Worm (Caenorhabditis elegans): Measurements from ENCODE around the gene arl-5.

arl-5 gene

ce11 chrIII:9807560-9808046 is 15.4 kb upstream of the arl-5 start (continued):
- TF ChIP-seq unc-130 (tag; optimal IDR thresholded peaks at IDR 0.05), result no peak
- peak; percentile 43 for TF ChIP-seq nhr-90 (tag; optimal IDR thresholded peaks at IDR 0.05; ENCODE audit: poor library complexity)
- TF ChIP-seq isw-1 (GFP tag; IDR thresholded peaks at IDR 0.05), result no peak
- peak; percentile 67 for TF ChIP-seq blmp-1 (tag; optimal IDR thresholded peaks at IDR 0.05)
- TF ChIP-seq fkh-10 (GFP tag; optimal IDR thresholded peaks at IDR 0.05), result no peak
- peak; percentile 58 for TF ChIP-seq vab-15 (tag; optimal IDR thresholded peaks at IDR 0.05)
- no peak for TF ChIP-seq alr-1 (tag; optimal IDR thresholded peaks at IDR 0.05; ENCODE audit: borderline replicate concordance)
- no peak for TF ChIP-seq sup-37 (GFP tag; optimal IDR thresholded peaks at IDR 0.05)
- no peak for TF ChIP-seq efl-3 (GFP tag; optimal IDR thresholded peaks at IDR 0.05)
- no peak for TF ChIP-seq ceh-90 (tag; optimal IDR thresholded peaks at IDR 0.05)
- TF ChIP-seq jun-1 (tag; optimal IDR thresholded peaks at IDR 0.05), result peak; percentile 4
- TF ChIP-seq nhr-77 (tag; optimal IDR thresholded peaks at IDR 0.05), result no peak
- no peak for TF ChIP-seq nhr-237 (tag; optimal IDR thresholded peaks at IDR 0.05)
- TF ChIP-seq C16A3.4 (tag; optimal IDR thresholded peaks at IDR 0.05), result no peak
- TF ChIP-seq Y116A8C.19 (tag; optimal IDR thresholded peaks at IDR 0.05; ENCODE audit: borderline replicate concordance), result no peak
- TF ChIP-seq mdl-1 (tag; optimal IDR thresholded peaks at IDR 0.05), result peak in 1 of 2 experiments; percentile 66
- TF ChIP-seq lin-14 (GFP tag; optimal IDR thresholded peaks at IDR 0.05), result peak; percentile 28
- no peak for TF ChIP-seq nhr-76 (tag; optimal IDR thresholded peaks at IDR 0.05)
- TF ChIP-seq snpc-4 (tag; optimal IDR thresholded peaks at IDR 0.05), result no peak
- TF ChIP-seq nhr-84 (tag; optimal IDR thresholded peaks at IDR 0.05), result no peak
- no peak for TF ChIP-seq dsc-1 (tag; optimal IDR thresholded peaks at IDR 0.05)
- TF ChIP-seq lin-15B (tag; optimal IDR thresholded peaks at IDR 0.05), result no peak
- TF ChIP-seq fkh-8 (tag; optimal IDR thresholded peaks at IDR 0.05), result no peak
- TF ChIP-seq ama-1 (optimal IDR thresholded peaks at IDR 0.05), result peak; percentile 58
- TF ChIP-seq ztf-11 (tag; optimal IDR thresholded peaks at IDR 0.05), result no peak
- peak; percentile 21 for TF ChIP-seq rnt-1 (tag; optimal IDR thresholded peaks at IDR 0.05)
- TF ChIP-seq tbx-2 (tag; optimal IDR thresholded peaks at IDR 0.05), result no peak
- peak; percentile 59 for TF ChIP-seq elt-2 (tag; optimal IDR thresholded peaks at IDR 0.05)
- TF ChIP-seq elt-3 (tag; optimal IDR thresholded peaks at IDR 0.05), result peak in 2 of 6 experiments; percentile 36 to 75
- TF ChIP-seq hpl-2 (GFP tag; optimal IDR thresholded peaks at IDR 0.05), result no peak
- no peak for TF ChIP-seq fos-1 (tag; optimal IDR thresholded peaks at IDR 0.05)

ce11 chrIII:9808179-9808578 is 14.9 kb upstream of the arl-5 start, which contains the start of gene gtap-2:
Gene gtap-2 (plus strand): TSS chrIII:9808544.
- TF ChIP-seq lin-14 (GFP tag; optimal IDR thresholded peaks at IDR 0.05) (peak; percentile 21), dpl-1 (GFP tag; optimal IDR thresholded peaks at IDR 0.05) (peak in 1 of 3 experiments; percentile 37), lir-3 (tag; optimal IDR thresholded peaks at IDR 0.05; ENCODE audit: poor library complexity) (peak; percentile 25), egl-13 (tag; optimal IDR thresholded peaks at IDR 0.05) (peak; percentile 32), sox-4 (tag; optimal IDR thresholded peaks at IDR 0.05) (peak; percentile 1), nhr-71 (tag; optimal IDR thresholded peaks at IDR 0.05) (peak; percentile 20), pqm-1 (tag; optimal IDR thresholded peaks at IDR 0.05) (no peak), unc-98 (GFP tag; IDR thresholded peaks at IDR 0.05) (peak; percentile 38; the same call in 1 of the 2 replicates), fkh-8 (tag; optimal IDR thresholded peaks at IDR 0.05) (peak; percentile 47), lsy-2 (tag; optimal IDR thresholded peaks at IDR 0.05) (peak; percentile 44 to 83), isw-1 (GFP tag; IDR thresholded peaks at IDR 0.05) (peak; percentile 18; the same call in 1 of the 2 replicates), skn-1 (tag; optimal IDR thresholded peaks at IDR 0.05) (peak; percentile 33), nhr-76 (tag; optimal IDR thresholded peaks at IDR 0.05) (no peak), lin-35 (GFP tag; optimal IDR thresholded peaks at IDR 0.05) (peak; percentile 8 to 29), nhr-20 (tag; optimal IDR thresholded peaks at IDR 0.05) (peak; percentile 12), zag-1 (tag; optimal IDR thresholded peaks at IDR 0.05) (no peak), C04F5.9 (tag; optimal IDR thresholded peaks at IDR 0.05) (peak; percentile 14), dsc-1 (tag; optimal IDR thresholded peaks at IDR 0.05) (peak; percentile 14), blmp-1 (tag; optimal IDR thresholded peaks at IDR 0.05) (no peak), aha-1 (tag; optimal IDR thresholded peaks at IDR 0.05) (no peak), unc-30 (tag; optimal IDR thresholded peaks at IDR 0.05) (no peak), ceh-90 (tag; optimal IDR thresholded peaks at IDR 0.05) (peak; percentile 55), Y116A8C.19 (tag; optimal IDR thresholded peaks at IDR 0.05; ENCODE audit: borderline replicate concordance) (no peak), snpc-4 (tag; optimal IDR thresholded peaks at IDR 0.05) (peak; percentile 34), fkh-10 (GFP tag; optimal IDR thresholded peaks at IDR 0.05) (no peak), C16A3.4 (tag; optimal IDR thresholded peaks at IDR 0.05) (peak; percentile 45), pax-3 (tag; optimal IDR thresholded peaks at IDR 0.05) (peak; percentile 61), efl-1 (optimal IDR thresholded peaks at IDR 0.05) (peak; percentile 17 to 27), efl-1 (GFP tag; optimal IDR thresholded peaks at IDR 0.05 in 1 of 2) (no peak), tlp-1 (tag; optimal IDR thresholded peaks at IDR 0.05) (no peak), hlh-4 (tag; optimal IDR thresholded peaks at IDR 0.05) (no peak)
